Worm (Caenorhabditis elegans) whole organism, L1 larva: Measurements from ENCODE around the gene C50E10.2.

Experiments used
- ceh-88 ChIP-seq: fragments of 200-800 bp; sonication (Bioruptor generic); IDR thresholded peaks from 2 replicates; pipeline ENCODE4 v1.3.6; 2022; ENCODE audit warnings: missing genetic modification characterization, missing compliant biosample characterization
- lin-13 ChIP-seq: fragments of 150-350 bp; optimal IDR thresholded peaks from 2 replicates; lab custom pipeline; 2014; ENCODE audit warnings: missing biosample characterization, missing genetic modification reagents, missing genetic modification characterization
- sox-4 ChIP-seq: sonication (generic microtip); optimal IDR thresholded peaks from 2 replicates; lab custom pipeline; 2016; ENCODE audit warnings: missing genetic modification characterization, missing compliant biosample characterization
- unc-62 ChIP-seq: fragments of 150-350 bp; optimal IDR thresholded peaks from 2 replicates; lab custom pipeline; 2014; ENCODE audit warnings: missing biosample characterization, missing genetic modification reagents, missing genetic modification characterization

ce11 chrII:12323305-12323704, 13.8 kb upstream of the C50E10.2 start, which contains the start of gene sre-53:
- TF ChIP-seq unc-62 (GFP tag; lab: Kevin White, UChicago) (no peak), ceh-88 (GFP tag; lab: Robert Waterston, UW) (no peak), sox-4 (tag; lab: Kevin White, UChicago) (no peak), lin-13 (no peak)
